Fruit fly (Drosophila melanogaster) whole organism, embryonic: Measurements from ENCODE around the gene Vdup1.

Experiments
- Bgb ChIP-seq: fragments of 200-800 bp; sonication (Bioruptor generic); IDR thresholded peaks from 2 replicates; pipeline ENCODE4 v1.3.6; 2022; ENCODE audit warnings: missing biosample characterization, missing genetic modification characterization; ENCODE audit not compliant: partially characterized antibody
- Bteb2 ChIP-seq: fragments of 200-800 bp; sonication (Bioruptor generic); optimal IDR thresholded peaks from 2 replicates; lab custom pipeline; 2016; ENCODE audit warnings: missing biosample characterization, missing genetic modification characterization
- CG10543 ChIP-seq: fragments of 200-800 bp; sonication (Bioruptor generic); optimal IDR thresholded peaks from 3 replicates; lab custom pipeline; 2017; ENCODE audit warnings: missing biosample characterization, mild to moderate bottlenecking, missing genetic modification characterization, moderate library complexity
- CG10654 ChIP-seq: fragments of 200-800 bp; sonication (Bioruptor generic); optimal IDR thresholded peaks from 2 replicates; lab custom pipeline; 2016; ENCODE audit warnings: missing biosample characterization, missing genetic modification characterization
- CG11247 ChIP-seq: fragments of 200-800 bp; sonication (Bioruptor generic); IDR thresholded peaks from 2 replicates; pipeline ENCODE4 v1.3.6; 2022; ENCODE audit warnings: missing biosample characterization, missing genetic modification characterization
- CG12391 ChIP-seq: fragments of 200-800 bp; sonication (Bioruptor generic); optimal IDR thresholded peaks from 3 replicates; lab custom pipeline; 2018; ENCODE audit warnings: missing biosample characterization, mild to moderate bottlenecking, missing genetic modification characterization, moderate library complexity
- CG13894 ChIP-seq: fragments of 200-800 bp; sonication (Bioruptor generic); optimal IDR thresholded peaks from 3 replicates; lab custom pipeline; 2018; ENCODE audit warnings: missing biosample characterization, mild to moderate bottlenecking, missing genetic modification characterization, moderate library complexity
- CG15073 ChIP-seq: fragments of 200-800 bp; sonication (Bioruptor generic); optimal IDR thresholded peaks from 2 replicates; lab custom pipeline; 2016; ENCODE audit warnings: missing biosample characterization, missing genetic modification characterization
- CG17802 ChIP-seq: fragments of 200-800 bp; sonication (Bioruptor generic); optimal IDR thresholded peaks from 2 replicates; lab custom pipeline; 2018; ENCODE audit warnings: missing biosample characterization, mild to moderate bottlenecking, missing genetic modification characterization, moderate library complexity
- CG17829 ChIP-seq: fragments of 200-800 bp; optimal IDR thresholded peaks from 2 replicates; lab custom pipeline; 2019; ENCODE audit warnings: missing biosample characterization, mild to moderate bottlenecking, missing genetic modification characterization, moderate library complexity
- CG17912 ChIP-seq: fragments of 200-800 bp; sonication (Bioruptor generic); optimal IDR thresholded peaks from 2 replicates; lab custom pipeline; 2018; ENCODE audit warnings: missing biosample characterization, mild to moderate bottlenecking, missing genetic modification characterization
- CG1832 ChIP-seq: fragments of 200-800 bp; sonication (Bioruptor generic); optimal IDR thresholded peaks from 2 replicates; lab custom pipeline; 2017; ENCODE audit warnings: missing biosample characterization, mild to moderate bottlenecking, missing genetic modification characterization, inconsistent platforms
- CG18619 ChIP-seq: fragments of 200-800 bp; sonication (Bioruptor generic); optimal IDR thresholded peaks from 3 replicates; lab custom pipeline; 2017; ENCODE audit warnings: missing biosample characterization, mild to moderate bottlenecking, missing genetic modification characterization
- CG2875 ChIP-seq: fragments of 200-800 bp; sonication (Bioruptor generic); optimal IDR thresholded peaks from 2 replicates; lab custom pipeline; 2017; ENCODE audit warnings: missing biosample characterization, mild to moderate bottlenecking, missing genetic modification characterization, missing genetic modification reagents
- CG30431 ChIP-seq: fragments of 200-800 bp; sonication (Bioruptor generic); optimal IDR thresholded peaks from 2 replicates; lab custom pipeline; 2017; ENCODE audit warnings: missing biosample characterization, missing genetic modification characterization
- CG8924 ChIP-seq: fragments of 200-800 bp; optimal IDR thresholded peaks from 3 replicates; lab custom pipeline; 2019; ENCODE audit warnings: missing biosample characterization, mild to moderate bottlenecking, missing genetic modification characterization, moderate library complexity
- Chrac-16 ChIP-seq: fragments of 200-800 bp; sonication (Bioruptor generic); optimal IDR thresholded peaks from 3 replicates; lab custom pipeline; 2016; ENCODE audit warnings: missing biosample characterization, missing genetic modification characterization
- CrebB ChIP-seq: fragments of 200-800 bp; sonication (Bioruptor generic); optimal IDR thresholded peaks from 3 replicates; lab custom pipeline; 2018; ENCODE audit warnings: missing biosample characterization, mild to moderate bottlenecking, missing genetic modification characterization
- D19A ChIP-seq: fragments of 200-800 bp; optimal IDR thresholded peaks from 3 replicates; lab custom pipeline; 2019; ENCODE audit warnings: missing biosample characterization, mild to moderate bottlenecking, missing genetic modification characterization, moderate library complexity
- D19B ChIP-seq: fragments of 200-800 bp; sonication (Bioruptor generic); optimal IDR thresholded peaks from 2 replicates; lab custom pipeline; 2017; ENCODE audit warnings: missing biosample characterization, mild to moderate bottlenecking, missing genetic modification characterization
- Deaf1 ChIP-seq: fragments of 200-800 bp; optimal IDR thresholded peaks from 3 replicates; lab custom pipeline; 2019; ENCODE audit warnings: missing biosample characterization, mild to moderate bottlenecking, missing genetic modification characterization, moderate library complexity
- Gug ChIP-seq: fragments of 200-800 bp; sonication (Bioruptor generic); IDR thresholded peaks from 4 replicates; pipeline ENCODE4 v1.3.6; 2022; ENCODE audit warnings: missing biosample characterization, missing genetic modification characterization
- H15 ChIP-seq: fragments of 200-800 bp; sonication (Bioruptor generic); IDR thresholded peaks from 3 replicates; pipeline ENCODE4 v1.3.6; 2022; ENCODE audit warnings: missing biosample characterization, missing genetic modification characterization
- Hr51 ChIP-seq, 2 experiments: fragments of 200-800 bp; sonication (Bioruptor generic); optimal IDR thresholded peaks; 2 replicates in 1 of 2; 3 replicates in 1 of 2; lab custom pipeline; 2016 to 2018; ENCODE audit warnings: missing biosample characterization in 2 of 2, missing genetic modification characterization in 2 of 2, mild to moderate bottlenecking in 1 of 2, moderate library complexity in 1 of 2
- Lhr ChIP-seq: fragments of 200-800 bp; sonication (Bioruptor generic); optimal IDR thresholded peaks from 3 replicates; lab custom pipeline; 2017; ENCODE audit warnings: mild to moderate bottlenecking, missing biosample characterization, missing genetic modification reagents, missing genetic modification characterization
- Lpt ChIP-seq: fragments of >200 bp; optimal IDR thresholded peaks from 2 replicates; lab custom pipeline; 2018; ENCODE audit warnings: missing biosample characterization, missing genetic modification characterization
- Neu2 ChIP-seq: fragments of 200-800 bp; sonication (Bioruptor generic); optimal IDR thresholded peaks from 3 replicates; lab custom pipeline; 2016; ENCODE audit warnings: missing biosample characterization, missing genetic modification characterization, borderline replicate concordance
- Nf-YA ChIP-seq: fragments of 200-800 bp; sonication (Bioruptor generic); IDR thresholded peaks from 2 replicates; pipeline ENCODE4 v1.3.6; 2022; ENCODE audit warnings: missing biosample characterization, missing genetic modification characterization
- Scr ChIP-seq: fragments of 200-800 bp; sonication (Bioruptor generic); IDR thresholded peaks from 2 replicates; pipeline ENCODE4 v1.3.6; 2022; ENCODE audit warnings: missing biosample characterization, missing genetic modification characterization; ENCODE audit not compliant: partially characterized antibody
- Sox102F ChIP-seq: fragments of 200-800 bp; sonication (Bioruptor generic); optimal IDR thresholded peaks from 2 replicates; lab custom pipeline; 2018; ENCODE audit warnings: missing biosample characterization, mild to moderate bottlenecking, missing genetic modification characterization, moderate library complexity
- TFAM ChIP-seq: fragments of 200-800 bp; sonication (Bioruptor generic); optimal IDR thresholded peaks from 2 replicates; lab custom pipeline; 2017; ENCODE audit warnings: missing biosample characterization, missing genetic modification characterization, inconsistent platforms
- cato ChIP-seq: fragments of 200-800 bp; sonication (Bioruptor generic); optimal IDR thresholded peaks from 2 replicates; lab custom pipeline; 2016; ENCODE audit warnings: missing biosample characterization, missing genetic modification characterization, borderline replicate concordance
- caup ChIP-seq: fragments of 200-800 bp; sonication (Bioruptor generic); optimal IDR thresholded peaks from 3 replicates; lab custom pipeline; 2017; ENCODE audit warnings: missing biosample characterization, mild to moderate bottlenecking, missing genetic modification characterization, moderate library complexity; ENCODE audit not compliant: severe bottlenecking
- crp ChIP-seq, 2 experiments: fragments of 200-800 bp; sonication (Bioruptor generic); optimal IDR thresholded peaks; 2 replicates in 1 of 2; 3 replicates in 1 of 2; lab custom pipeline; 2017; ENCODE audit warnings: missing biosample characterization in 2 of 2, missing genetic modification characterization in 2 of 2, mild to moderate bottlenecking in 1 of 2, moderate library complexity in 1 of 2
- da ChIP-seq: fragments of 200-800 bp; sonication (Bioruptor generic); optimal IDR thresholded peaks from 2 replicates; lab custom pipeline; 2016; ENCODE audit warnings: missing biosample characterization, missing genetic modification characterization
- danr ChIP-seq: fragments of 200-800 bp; sonication (Bioruptor generic); IDR thresholded peaks from 2 replicates; pipeline ENCODE4 v1.3.6; 2022; ENCODE audit warnings: missing biosample characterization, missing genetic modification characterization
- dpn ChIP-seq, 2 experiments: fragments of 200-800 bp; sonication (Bioruptor generic); optimal IDR thresholded peaks; 3 replicates each; lab custom pipeline; 2016; ENCODE audit warnings: missing biosample characterization in 2 of 2, missing genetic modification characterization in 2 of 2
- en ChIP-seq: fragments of 200-800 bp; sonication (Bioruptor generic); optimal IDR thresholded peaks from 2 replicates; lab custom pipeline; 2016; ENCODE audit warnings: missing biosample characterization, missing genetic modification characterization
- hkb ChIP-seq, 2 experiments: fragments of 200-800 bp in 1 of 2; fragments of >200 bp in 1 of 2; sonication (Bioruptor generic) in 1 of 2; IDR thresholded peaks in 1 of 2; optimal IDR thresholded peaks in 1 of 2; 2 replicates each; pipeline versions ENCODE4 v1.3.6 to Lab custom; 2017 to 2022; ENCODE audit warnings: missing biosample characterization in 1 of 2, missing genetic modification characterization in 1 of 2
- klu ChIP-seq: fragments of 200-800 bp; sonication (Bioruptor generic); IDR thresholded peaks from 2 replicates; pipeline ENCODE4 v1.3.6; 2022; ENCODE audit warnings: missing biosample characterization, missing genetic modification characterization
- lmd ChIP-seq: fragments of 200-800 bp; sonication (Bioruptor generic); IDR thresholded peaks from 2 replicates; pipeline ENCODE4 v1.3.6; 2022; ENCODE audit warnings: missing biosample characterization, missing genetic modification characterization
- org-1 ChIP-seq: fragments of 200-800 bp; sonication (Bioruptor generic); optimal IDR thresholded peaks from 2 replicates; lab custom pipeline; 2017; ENCODE audit warnings: missing biosample characterization, missing genetic modification characterization
- p53 ChIP-seq: fragments of 200-800 bp; sonication (Bioruptor generic); optimal IDR thresholded peaks from 2 replicates; lab custom pipeline; 2016; ENCODE audit warnings: missing biosample characterization, missing genetic modification characterization
- pita ChIP-seq: fragments of 200-800 bp; sonication (Bioruptor generic); optimal IDR thresholded peaks from 2 replicates; lab custom pipeline; 2017; ENCODE audit warnings: missing biosample characterization, mild to moderate bottlenecking, missing genetic modification characterization
- row ChIP-seq: fragments of 200-800 bp; sonication (Bioruptor generic); IDR thresholded peaks from 3 replicates; pipeline ENCODE4 v1.3.6; 2022; ENCODE audit warnings: missing biosample characterization, missing genetic modification characterization
- sd ChIP-seq: fragments of 200-800 bp; sonication (Bioruptor generic); optimal IDR thresholded peaks from 3 replicates; lab custom pipeline; 2018; ENCODE audit warnings: missing biosample characterization, mild to moderate bottlenecking, missing genetic modification characterization, moderate library complexity
- tin ChIP-seq: fragments of 200-800 bp; sonication (Bioruptor generic); optimal IDR thresholded peaks from 3 replicates; lab custom pipeline; 2016; ENCODE audit warnings: missing biosample characterization, missing genetic modification characterization
- zfh1 ChIP-seq: fragments of 200-800 bp; sonication (Bioruptor generic); IDR thresholded peaks from 3 replicates; pipeline ENCODE4 v1.3.6; 2022; ENCODE audit warnings: missing biosample characterization, missing genetic modification characterization

The Vdup1 gene

DNA sequence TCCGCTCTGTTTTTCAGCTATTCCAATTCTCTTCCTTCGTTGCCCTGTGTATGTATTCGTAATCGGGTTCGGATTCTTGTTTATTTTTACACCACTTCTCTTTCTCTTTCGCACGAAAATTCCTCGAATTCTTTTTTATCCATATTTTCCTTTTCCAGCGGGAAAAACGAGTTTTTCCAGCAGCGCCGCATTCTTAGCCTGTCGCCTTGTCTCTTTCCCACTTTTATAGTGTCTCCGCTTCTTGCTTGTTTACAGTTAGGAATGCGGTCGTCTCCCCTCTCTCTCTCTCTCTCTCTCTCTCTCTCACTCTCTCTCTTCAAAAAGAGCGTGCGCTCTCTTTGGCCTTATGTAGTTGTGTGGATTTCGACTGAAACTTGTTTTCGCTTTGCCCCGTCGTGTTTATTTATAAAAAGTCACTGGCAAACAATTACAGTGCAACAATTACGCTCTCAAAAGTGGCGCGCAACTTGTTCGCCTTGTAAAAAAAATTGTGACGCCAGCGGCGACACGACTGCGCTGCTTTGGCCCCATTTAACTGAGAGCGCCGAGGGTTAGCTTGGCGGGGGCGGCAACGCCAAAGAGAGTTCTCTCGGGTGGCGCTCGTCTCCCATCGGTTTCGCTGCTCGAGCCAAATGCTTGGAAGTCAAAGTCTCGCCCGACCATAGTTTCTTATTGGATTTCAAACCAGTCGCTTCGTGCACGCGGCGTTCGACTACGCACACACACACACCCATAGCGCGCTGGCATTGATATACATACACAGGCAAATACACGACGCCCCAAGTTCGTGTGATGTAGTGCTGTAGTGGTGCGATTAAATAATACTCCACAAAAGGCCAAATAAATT lies 47.4 kb downstream of the Vdup1 start (continued):
- TF ChIP-seq CG11247 (no peak), Sox102F (GFP tag; lab: Kevin White, UChicago) (no peak), Hr51 (GFP tag; optimal IDR thresholded peaks at IDR 0.05; lab: Kevin White, UChicago) (no peak), Nf-YA (GFP tag; lab: Robert Waterston, UW) (0 out of 2 replicates have a peak, but pooled peaks have one; percentile 14), H15 (GFP tag; lab: Robert Waterston, UW) (no peak), pita (GFP tag; lab: Kevin White, UChicago) (no peak), da (no peak), TFAM (GFP tag; lab: Kevin White, UChicago) (no peak), sd (tag; lab: Kevin White, UChicago) (peak; percentile 100), crp (GFP tag; optimal IDR thresholded peaks at IDR 0.05; lab: Kevin White, UChicago) (no peak), Bgb (peak; percentile 61; the same call in 1 of the 2 replicates), hkb (optimal IDR thresholded peaks at IDR 0.05; lab: Kevin White, UChicago) (no peak), hkb (GFP tag; IDR thresholded peaks at IDR 0.05; lab: Robert Waterston, UW) (peak; percentile 48; the same call in 1 of the 2 replicates), cato (no peak), Lhr (no peak), CG18619 (no peak), caup (GFP tag; lab: Kevin White, UChicago) (peak; percentile 52), CG1832 (GFP tag; lab: Kevin White, UChicago) (peak; percentile 95), dpn (GFP tag; optimal IDR thresholded peaks at IDR 0.05; lab: Kevin White, UChicago) (peak in 1 of 2 experiments; percentile 20), D19A (peak; percentile 32), D19B (GFP tag; lab: Kevin White, UChicago) (no peak), danr (GFP tag; lab: Robert Waterston, UW) (no peak), CG15073 (no peak), Bteb2 (GFP tag; lab: Kevin White, UChicago) (no peak), tin (GFP tag; lab: Kevin White, UChicago) (no peak), org-1 (GFP tag; lab: Kevin White, UChicago) (peak; percentile 24), CG12391 (no peak), CG30431 (GFP tag; lab: Kevin White, UChicago) (no peak), klu (GFP tag; lab: Robert Waterston, UW) (peak; percentile 82), CG2875 (GFP tag; lab: Kevin White, UChicago) (no peak), CrebB (tag; lab: Kevin White, UChicago) (peak; percentile 21), en (GFP tag; lab: Kevin White, UChicago) (no peak), Neu2 (GFP tag; lab: Kevin White, UChicago) (no peak), Scr (GFP tag; lab: Robert Waterston, UW) (peak; percentile 42; the same call in 1 of the 2 replicates), Lpt (GFP tag; lab: Kevin White, UChicago) (peak; percentile 50), CG10654 (GFP tag; lab: Kevin White, UChicago) (no peak), Deaf1 (tag; lab: Kevin White, UChicago) (peak; percentile 99), CG17802 (tag; lab: Kevin White, UChicago) (no peak), Chrac-16 (no peak), CG13894 (peak; percentile 65), CG17829 (tag; lab: Kevin White, UChicago) (no peak), CG17912 (peak; percentile 20), CG10543 (GFP tag; lab: Kevin White, UChicago) (peak; percentile 91), lmd (no peak), zfh1 (no peak; the same call in 2 of the 3 replicates), Gug (GFP tag; lab: Robert Waterston, UW) (no peak), CG8924 (tag; lab: Kevin White, UChicago) (peak; percentile 24), p53 (peak; percentile 12), row (GFP tag; lab: Robert Waterston, UW) (no peak)
